Fruit fly (Drosophila melanogaster) whole organism, embryonic: ENCODE results near the gene Spt7.

ENCODE experiments used
- Atf-2 ChIP-seq: fragments of 200-800 bp; sonication (Bioruptor generic); optimal IDR thresholded peaks from 2 replicates; lab custom pipeline; 2016; ENCODE audit warnings: missing biosample characterization, missing genetic modification characterization
- Bgb ChIP-seq: fragments of 200-800 bp; sonication (Bioruptor generic); IDR thresholded peaks from 2 replicates; pipeline ENCODE4 v1.3.6; 2022; ENCODE audit warnings: missing biosample characterization, missing genetic modification characterization; ENCODE audit not compliant: partially characterized antibody
- CG10274 ChIP-seq: fragments of 200-800 bp; sonication (Bioruptor generic); optimal IDR thresholded peaks from 3 replicates; lab custom pipeline; 2017; ENCODE audit warnings: missing biosample characterization, mild to moderate bottlenecking, missing genetic modification characterization
- CG10431 ChIP-seq: fragments of 200-800 bp; sonication (Bioruptor generic); optimal IDR thresholded peaks from 3 replicates; lab custom pipeline; 2018; ENCODE audit warnings: missing biosample characterization, mild to moderate bottlenecking, missing genetic modification characterization
- CG10654 ChIP-seq: fragments of 200-800 bp; sonication (Bioruptor generic); optimal IDR thresholded peaks from 2 replicates; lab custom pipeline; 2016; ENCODE audit warnings: missing biosample characterization, missing genetic modification characterization
- CG10979 ChIP-seq: fragments of 200-800 bp; sonication (Bioruptor generic); optimal IDR thresholded peaks from 2 replicates; lab custom pipeline; 2018; ENCODE audit warnings: missing biosample characterization, mild to moderate bottlenecking, missing genetic modification characterization, moderate library complexity
- CG12659 ChIP-seq: fragments of 200-800 bp; sonication (Bioruptor generic); optimal IDR thresholded peaks from 3 replicates; lab custom pipeline; 2017; ENCODE audit warnings: mild to moderate bottlenecking, missing biosample characterization, missing genetic modification reagents, missing genetic modification characterization
- CG15073 ChIP-seq: fragments of 200-800 bp; sonication (Bioruptor generic); optimal IDR thresholded peaks from 2 replicates; lab custom pipeline; 2016; ENCODE audit warnings: missing biosample characterization, missing genetic modification characterization
- CG2889 ChIP-seq: fragments of 200-800 bp; sonication (Bioruptor generic); IDR thresholded peaks from 3 replicates; pipeline ENCODE4 v1.3.6; 2022; ENCODE audit warnings: missing biosample characterization, missing genetic modification characterization
- CG30020 ChIP-seq: fragments of 200-800 bp; optimal IDR thresholded peaks from 2 replicates; lab custom pipeline; 2019; ENCODE audit warnings: missing biosample characterization, mild to moderate bottlenecking, missing genetic modification characterization, moderate library complexity
- CG3065 ChIP-seq: fragments of 200-800 bp; sonication (Bioruptor generic); optimal IDR thresholded peaks from 2 replicates; lab custom pipeline; 2016; ENCODE audit warnings: missing biosample characterization, missing genetic modification characterization
- CG31224 ChIP-seq: fragments of 200-800 bp; sonication (Bioruptor generic); IDR thresholded peaks from 2 replicates; pipeline ENCODE4 v1.3.6; 2022; ENCODE audit warnings: missing biosample characterization, missing genetic modification characterization
- CG32532 ChIP-seq: fragments of 200-800 bp; sonication (Bioruptor generic); IDR thresholded peaks from 2 replicates; pipeline ENCODE4 v1.3.6; 2022; ENCODE audit warnings: missing biosample characterization, missing genetic modification characterization
- CG4360 ChIP-seq: fragments of 200-800 bp; sonication (Bioruptor generic); IDR thresholded peaks from 2 replicates; pipeline ENCODE4 v1.3.6; 2022; ENCODE audit warnings: missing biosample characterization, missing genetic modification characterization
- CG6791 ChIP-seq: fragments of 200-800 bp; sonication (Bioruptor generic); IDR thresholded peaks from 3 replicates; pipeline ENCODE4 v1.3.6; 2022; ENCODE audit warnings: missing biosample characterization, missing genetic modification characterization; ENCODE audit not compliant: partially characterized antibody
- CG8290 ChIP-seq, 3 experiments: fragments of 200-800 bp; sonication (Bioruptor generic); optimal IDR thresholded peaks; 2 replicates each; lab custom pipeline; 2016 to 2019; ENCODE audit warnings: missing biosample characterization in 3 of 3, missing genetic modification characterization in 3 of 3, mild to moderate bottlenecking in 2 of 3, moderate library complexity in 1 of 3
- CG8944 ChIP-seq: fragments of 200-800 bp; sonication (Bioruptor generic); optimal IDR thresholded peaks from 3 replicates; lab custom pipeline; 2016; ENCODE audit warnings: missing biosample characterization, missing genetic modification characterization
- CHES-1-like ChIP-seq: fragments of 200-800 bp; sonication (Bioruptor generic); optimal IDR thresholded peaks from 2 replicates; lab custom pipeline; 2016; ENCODE audit warnings: missing biosample characterization, missing genetic modification characterization
- CTCF ChIP-seq: fragments of 200-800 bp; sonication (Bioruptor generic); optimal IDR thresholded peaks from 2 replicates; lab custom pipeline; 2017; ENCODE audit warnings: missing biosample characterization, mild to moderate bottlenecking, missing genetic modification characterization, moderate library complexity
- Elba2 ChIP-seq: fragments of 200-800 bp; sonication (Bioruptor generic); optimal IDR thresholded peaks from 3 replicates; lab custom pipeline; 2016; ENCODE audit warnings: missing biosample characterization, missing genetic modification characterization
- HLH4C ChIP-seq: fragments of 200-800 bp; sonication (Bioruptor generic); IDR thresholded peaks from 3 replicates; pipeline ENCODE4 v1.3.6; 2022; ENCODE audit warnings: missing biosample characterization, missing genetic modification characterization; ENCODE audit not compliant: partially characterized antibody
- Max ChIP-seq: fragments of 200-800 bp; sonication (Bioruptor generic); optimal IDR thresholded peaks from 2 replicates; lab custom pipeline; 2016; ENCODE audit warnings: missing biosample characterization, mild to moderate bottlenecking, missing genetic modification characterization
- Med ChIP-seq: fragments of 200-800 bp; sonication (Bioruptor generic); peaks from one replicate; lab custom pipeline; 2016; ENCODE audit warnings: missing biosample characterization, missing genetic modification characterization, mild to moderate bottlenecking, inconsistent platforms, moderate library complexity
- Meics ChIP-seq: fragments of 200-800 bp; sonication (Bioruptor generic); optimal IDR thresholded peaks from 2 replicates; lab custom pipeline; 2017; ENCODE audit warnings: missing biosample characterization, mild to moderate bottlenecking, missing genetic modification characterization
- NFAT ChIP-seq: fragments of 200-800 bp; sonication (Bioruptor generic); IDR thresholded peaks from 2 replicates; pipeline ENCODE4 v1.3.6; 2022; ENCODE audit warnings: missing biosample characterization, missing genetic modification characterization
- Poxn ChIP-seq: fragments of 200-800 bp; sonication (Bioruptor generic); IDR thresholded peaks from 2 replicates; pipeline ENCODE4 v1.3.6; 2022; ENCODE audit warnings: missing biosample characterization, missing genetic modification characterization
- Ptx1 ChIP-seq: fragments of 200-800 bp; sonication (Bioruptor generic); IDR thresholded peaks from 2 replicates; pipeline ENCODE4 v1.3.6; 2022; ENCODE audit warnings: missing biosample characterization, missing genetic modification characterization
- Sin3A ChIP-seq: fragments of >200 bp; optimal IDR thresholded peaks from 2 replicates; lab custom pipeline; 2018
- caup ChIP-seq: fragments of 200-800 bp; sonication (Bioruptor generic); optimal IDR thresholded peaks from 3 replicates; lab custom pipeline; 2017; ENCODE audit warnings: missing biosample characterization, mild to moderate bottlenecking, missing genetic modification characterization, moderate library complexity; ENCODE audit not compliant: severe bottlenecking
- dimm ChIP-seq: fragments of 200-800 bp; sonication (Bioruptor generic); IDR thresholded peaks from 2 replicates; pipeline ENCODE4 v1.3.6; 2022; ENCODE audit warnings: missing biosample characterization, missing genetic modification characterization
- emc ChIP-seq: fragments of 200-800 bp; sonication (Bioruptor generic); optimal IDR thresholded peaks from 2 replicates; lab custom pipeline; 2016; ENCODE audit warnings: missing biosample characterization, missing genetic modification characterization
- her ChIP-seq: fragments of 200-800 bp; sonication (Bioruptor generic); optimal IDR thresholded peaks from 2 replicates; lab custom pipeline; 2016; ENCODE audit warnings: missing biosample characterization, missing genetic modification characterization
- kni ChIP-seq: fragments of 200-800 bp; sonication (Bioruptor generic); optimal IDR thresholded peaks from 3 replicates; lab custom pipeline; 2017; ENCODE audit warnings: mild to moderate bottlenecking, missing biosample characterization, missing genetic modification reagents, missing genetic modification characterization
- lola ChIP-seq, 3 experiments: fragments of >200 bp in 2 of 3; fragments of 200-800 bp in 1 of 3; sonication (Bioruptor generic) in 1 of 3; optimal IDR thresholded peaks; 2 replicates each; lab custom pipeline; 2017 to 2019; ENCODE audit warnings: missing biosample characterization in 3 of 3, missing genetic modification characterization in 3 of 3, mild to moderate bottlenecking in 1 of 3, moderate library complexity in 1 of 3
- lov ChIP-seq, 2 experiments: fragments of 200-800 bp in 1 of 2; fragments of >200 bp in 1 of 2; sonication (Bioruptor generic) in 1 of 2; IDR thresholded peaks in 1 of 2; optimal IDR thresholded peaks in 1 of 2; 2 replicates in 1 of 2; 3 replicates in 1 of 2; pipeline versions ENCODE4 v1.3.6 to Lab custom; 2017 to 2022; ENCODE audit warnings: missing biosample characterization in 1 of 2, missing genetic modification characterization in 1 of 2
- pan ChIP-seq, 4 experiments: fragments of >200 bp in 3 of 4; fragments of 200-800 bp in 1 of 4; sonication (Bioruptor generic) in 1 of 4; optimal IDR thresholded peaks in 3 of 4; IDR thresholded peaks in 1 of 4; 2 replicates each; pipeline versions ENCODE4 v1.3.6 to Lab custom; 2017 to 2022; ENCODE audit warnings: missing biosample characterization in 2 of 4, missing genetic modification characterization in 2 of 4, mixed read lengths in 1 of 4
- pita ChIP-seq: fragments of 200-800 bp; sonication (Bioruptor generic); optimal IDR thresholded peaks from 2 replicates; lab custom pipeline; 2017; ENCODE audit warnings: missing biosample characterization, mild to moderate bottlenecking, missing genetic modification characterization
- seq ChIP-seq: fragments of 200-800 bp; sonication (Bioruptor generic); IDR thresholded peaks from 2 replicates; pipeline ENCODE4 v1.3.6; 2022; ENCODE audit warnings: missing biosample characterization, missing genetic modification characterization
- stwl ChIP-seq: fragments of 200-800 bp; sonication (Bioruptor generic); optimal IDR thresholded peaks from 3 replicates; lab custom pipeline; 2018; ENCODE audit warnings: missing biosample characterization, mild to moderate bottlenecking, missing genetic modification characterization, moderate library complexity
- tll ChIP-seq, 2 experiments: fragments of 200-800 bp in 1 of 2; fragments of >200 bp in 1 of 2; sonication (Bioruptor generic) in 1 of 2; optimal IDR thresholded peaks; 2 replicates each; lab custom pipeline; 2017 to 2019; ENCODE audit warnings: missing biosample characterization in 2 of 2, missing genetic modification characterization in 2 of 2, mild to moderate bottlenecking in 1 of 2, moderate library complexity in 1 of 2
- vnd ChIP-seq: fragments of 200-800 bp; sonication (Bioruptor generic); IDR thresholded peaks from 3 replicates; pipeline ENCODE4 v1.3.6; 2022; ENCODE audit warnings: missing biosample characterization, missing genetic modification characterization; ENCODE audit not compliant: partially characterized antibody
- zf30C ChIP-seq: fragments of 200-800 bp; sonication (Bioruptor generic); optimal IDR thresholded peaks from 3 replicates; lab custom pipeline; 2018; ENCODE audit warnings: missing biosample characterization, mild to moderate bottlenecking, missing genetic modification characterization

Spt7 gene

DNA sequence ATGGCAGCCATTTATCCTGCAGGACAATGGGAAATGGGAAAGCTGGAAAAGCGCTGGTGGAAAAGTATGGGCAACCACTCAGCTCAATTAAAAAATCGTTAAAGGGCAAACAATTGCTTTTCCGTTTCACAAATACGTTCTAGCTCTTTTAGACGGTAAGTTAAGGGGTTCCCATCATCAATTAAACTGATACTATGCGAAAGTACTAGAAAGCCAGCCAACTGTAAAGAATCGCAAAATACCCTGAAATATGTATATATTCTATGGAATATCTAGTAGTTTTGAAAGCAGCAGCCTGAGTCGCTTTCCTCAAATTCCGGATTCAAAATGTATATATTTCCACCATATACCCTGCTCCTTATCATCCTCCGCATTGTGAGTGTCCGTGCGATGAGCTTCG, 33.2 kb downstream of the Spt7 start, which contains the start of gene CG12985:
Gene CG12985, plus strand, starts transcription at position 301 of the 400 bp plus-strand sequence.
- no peak for TF ChIP-seq kni (GFP tag; lab: Kevin White, UChicago)
- TF ChIP-seq NFAT (GFP tag; lab: Robert Waterston, UW) = no peak
- TF ChIP-seq Poxn (GFP tag; lab: Robert Waterston, UW) = no peak
- TF ChIP-seq CG10654 (GFP tag; lab: Kevin White, UChicago) = no peak
- TF ChIP-seq CHES-1-like (GFP tag; lab: Kevin White, UChicago) = no peak
- no peak for TF ChIP-seq CG15073
- TF ChIP-seq CG8944 (GFP tag; lab: Kevin White, UChicago) = no peak
- TF ChIP-seq pan (optimal IDR thresholded peaks at IDR 0.05; lab: Kevin White, UChicago) = no peak
- TF ChIP-seq pan (GFP tag; optimal IDR thresholded peaks at IDR 0.05 in 1 of 2, IDR thresholded peaks at IDR 0.05 in 1 of 2) = no peak
- TF ChIP-seq CG32532 (GFP tag; lab: Robert Waterston, UW) = no peak
- TF ChIP-seq Max = no peak
- no peak for TF ChIP-seq Bgb (GFP tag; lab: Robert Waterston, UW)
- no peak for TF ChIP-seq CG3065
- TF ChIP-seq seq = no peak
- no peak for TF ChIP-seq Sin3A (lab: Kevin White, UChicago)
- TF ChIP-seq CG8290 (GFP tag; optimal IDR thresholded peaks at IDR 0.05; lab: Kevin White, UChicago) = no peak
- TF ChIP-seq CG8290 (tag; optimal IDR thresholded peaks at IDR 0.05; lab: Kevin White, UChicago) = no peak
- TF ChIP-seq CG31224 (GFP tag; lab: Robert Waterston, UW) = no peak
- TF ChIP-seq her (GFP tag; lab: Kevin White, UChicago) = no peak
- no peak for TF ChIP-seq CG30020 (tag; lab: Kevin White, UChicago)
- TF ChIP-seq Ptx1 (GFP tag; lab: Robert Waterston, UW) = no peak

DNA sequence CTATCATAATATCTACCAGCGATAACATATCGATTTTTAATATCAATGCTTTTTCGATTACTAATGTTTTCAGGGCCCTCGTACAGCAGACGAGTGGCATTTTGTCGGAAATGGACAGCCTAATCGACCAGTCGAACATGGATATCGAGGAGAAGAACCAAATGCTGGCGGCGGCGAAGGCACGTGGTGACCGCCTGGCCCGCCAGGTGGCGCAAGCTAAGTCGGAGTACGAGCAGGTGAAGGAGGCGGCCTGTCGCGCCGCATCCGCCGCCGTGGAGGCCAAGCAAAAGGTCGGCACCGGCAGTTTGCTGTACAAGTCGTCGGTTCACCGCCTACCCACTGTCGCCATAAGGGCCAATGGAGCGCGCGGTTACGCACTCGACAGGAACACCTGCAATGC, 34.3 kb downstream of the Spt7 start:
- TF ChIP-seq CG10979 (tag; lab: Kevin White, UChicago) = no peak
- no peak for TF ChIP-seq vnd (GFP tag; lab: Robert Waterston, UW)
- TF ChIP-seq HLH4C (GFP tag; lab: Robert Waterston, UW) = 0 out of 3 replicates have a peak, but pooled peaks have one; percentile 40
- no peak for TF ChIP-seq Poxn (GFP tag; lab: Robert Waterston, UW)
- no peak for TF ChIP-seq CG4360 (GFP tag; lab: Robert Waterston, UW)
- TF ChIP-seq Meics (GFP tag; lab: Kevin White, UChicago) = no peak
- no peak for TF ChIP-seq Elba2 (GFP tag; lab: Kevin White, UChicago)
- TF ChIP-seq CG12659 (GFP tag; lab: Kevin White, UChicago) = no peak
- TF ChIP-seq CTCF (GFP tag; lab: Kevin White, UChicago) = peak; percentile 89
- TF ChIP-seq CG2889 (GFP tag; lab: Robert Waterston, UW) = 0 out of 3 replicates have a peak, but pooled peaks have one; percentile 10
- no peak for TF ChIP-seq lola (GFP tag; optimal IDR thresholded peaks at IDR 0.05; lab: Kevin White, UChicago)
- TF ChIP-seq caup (GFP tag; lab: Kevin White, UChicago) = no peak
- no peak for TF ChIP-seq emc (GFP tag; lab: Kevin White, UChicago)
- no peak for TF ChIP-seq lov (optimal IDR thresholded peaks at IDR 0.05; lab: Kevin White, UChicago)
- TF ChIP-seq lov (GFP tag; IDR thresholded peaks at IDR 0.05; lab: Robert Waterston, UW) = 0 out of 3 replicates have a peak, but pooled peaks have one; percentile 24
- TF ChIP-seq dimm (GFP tag; lab: Robert Waterston, UW) = no peak
- peak; percentile 24 for TF ChIP-seq pita (GFP tag; lab: Kevin White, UChicago)
- TF ChIP-seq CG6791 (GFP tag; lab: Robert Waterston, UW) = peak; percentile 50; the same call in 1 of the 3 replicates
- TF ChIP-seq CG8290 (GFP tag; optimal IDR thresholded peaks at IDR 0.05; lab: Kevin White, UChicago) = no peak
- no peak for TF ChIP-seq CG8290 (tag; optimal IDR thresholded peaks at IDR 0.05; lab: Kevin White, UChicago)
- peak; percentile 53 for TF ChIP-seq Med (GFP tag; lab: Kevin White, UChicago)
- TF ChIP-seq Atf-2 (GFP tag; lab: Kevin White, UChicago) = no peak
- TF ChIP-seq CG10431 (GFP tag; lab: Kevin White, UChicago) = no peak
- peak; percentile 31 for TF ChIP-seq stwl (tag; lab: Kevin White, UChicago)
- no peak for TF ChIP-seq tll (GFP tag; optimal IDR thresholded peaks at IDR 0.05; lab: Kevin White, UChicago)
- no peak for TF ChIP-seq CG10274 (GFP tag; lab: Kevin White, UChicago)
- no peak for TF ChIP-seq zf30C (GFP tag; lab: Kevin White, UChicago)
